Worm (Caenorhabditis elegans) whole organism, mixed stage, embryonic: ENCODE results near the gene C16B8.2.

Source experiments
- M03D4.4 ChIP-seq: sonication (generic microtip); optimal IDR thresholded peaks from 2 replicates; lab custom pipeline; 2017; ENCODE audit warnings: mild to moderate bottlenecking, missing genetic modification characterization, missing compliant biosample characterization
- bed-3 ChIP-seq: fragments of 200-800 bp; sonication (Bioruptor generic); optimal IDR thresholded peaks from 3 replicates; lab custom pipeline; 2018; ENCODE audit warnings: mild to moderate bottlenecking, missing genetic modification characterization, moderate library complexity, missing compliant biosample characterization
- blmp-1 ChIP-seq: fragments of 150-350 bp; optimal IDR thresholded peaks from 2 replicates; lab custom pipeline; 2014; ENCODE audit warnings: missing biosample characterization, missing genetic modification characterization
- ceh-43 ChIP-seq: fragments of 200-800 bp; sonication (Bioruptor generic); optimal IDR thresholded peaks from 2 replicates; lab custom pipeline; 2018; ENCODE audit warnings: mild to moderate bottlenecking, missing genetic modification characterization, moderate library complexity, missing compliant biosample characterization
- ces-1 ChIP-seq: fragments of 150-350 bp; optimal IDR thresholded peaks from 2 replicates; lab custom pipeline; 2014; ENCODE audit warnings: missing biosample characterization, missing genetic modification reagents, missing genetic modification characterization
- cnd-1 ChIP-seq: fragments of 200-800 bp; sonication (Bioruptor generic); optimal IDR thresholded peaks from 2 replicates; lab custom pipeline; 2018; ENCODE audit warnings: mild to moderate bottlenecking, missing genetic modification characterization, missing compliant biosample characterization
- elt-1 ChIP-seq: sonication (generic microtip); optimal IDR thresholded peaks from 2 replicates; lab custom pipeline; 2017; ENCODE audit warnings: missing genetic modification characterization, mild to moderate bottlenecking, missing compliant biosample characterization, antibody characterized with exemption, moderate library complexity, borderline replicate concordance; ENCODE audit not compliant: insufficient read depth
- elt-3 ChIP-seq: fragments of 150-350 bp; optimal IDR thresholded peaks from 2 replicates; lab custom pipeline; 2014; ENCODE audit warnings: missing biosample characterization, missing genetic modification characterization
- flh-1 ChIP-seq: fragments of 200-800 bp; sonication (Bioruptor generic); optimal IDR thresholded peaks from 2 replicates; lab custom pipeline; 2018; ENCODE audit warnings: mild to moderate bottlenecking, missing genetic modification characterization, moderate library complexity, missing compliant biosample characterization
- ham-2 ChIP-seq: fragments of 200-800 bp; sonication (Bioruptor generic); optimal IDR thresholded peaks from 2 replicates; lab custom pipeline; 2018; ENCODE audit warnings: mild to moderate bottlenecking, missing genetic modification characterization, missing compliant biosample characterization
- hlh-1 ChIP-seq: fragments of 150-350 bp; optimal IDR thresholded peaks from 2 replicates; lab custom pipeline; 2014; ENCODE audit warnings: missing biosample characterization, missing genetic modification reagents, missing genetic modification characterization
- lin-13 ChIP-seq: fragments of 150-350 bp; optimal IDR thresholded peaks from 2 replicates; lab custom pipeline; 2014; ENCODE audit warnings: missing biosample characterization, missing genetic modification characterization
- lin-32 ChIP-seq: fragments of 200-800 bp; sonication (Bioruptor generic); optimal IDR thresholded peaks from 2 replicates; lab custom pipeline; 2018; ENCODE audit warnings: mild to moderate bottlenecking, missing genetic modification characterization, missing compliant biosample characterization
- lsy-2 ChIP-seq: fragments of 150-350 bp; optimal IDR thresholded peaks from 2 replicates; lab custom pipeline; 2014; ENCODE audit warnings: missing biosample characterization, missing genetic modification characterization
- mab-5 ChIP-seq: fragments of 150-350 bp; optimal IDR thresholded peaks from 2 replicates; lab custom pipeline; 2014; ENCODE audit warnings: missing biosample characterization, missing genetic modification characterization
- mep-1 ChIP-seq: fragments of 150-350 bp; optimal IDR thresholded peaks from 2 replicates; lab custom pipeline; 2017; ENCODE audit warnings: missing biosample characterization, missing genetic modification reagents, missing genetic modification characterization, inconsistent platforms
- mls-2 ChIP-seq: sonication (generic microtip); optimal IDR thresholded peaks from 2 replicates; lab custom pipeline; 2016; ENCODE audit warnings: mild to moderate bottlenecking, missing genetic modification characterization, moderate library complexity, missing compliant biosample characterization
- nhr-12 ChIP-seq: fragments of 150-350 bp; optimal IDR thresholded peaks from 2 replicates; lab custom pipeline; 2014; ENCODE audit warnings: missing biosample characterization, missing genetic modification characterization
- nhr-2 ChIP-seq: fragments of 150-350 bp; optimal IDR thresholded peaks from 2 replicates; lab custom pipeline; 2014; ENCODE audit warnings: missing biosample characterization, missing genetic modification characterization
- nhr-237 ChIP-seq: fragments of 150-350 bp; optimal IDR thresholded peaks from 2 replicates; lab custom pipeline; 2014; ENCODE audit warnings: missing biosample characterization, missing genetic modification characterization
- nhr-28 ChIP-seq: fragments of 150-350 bp; optimal IDR thresholded peaks from 2 replicates; lab custom pipeline; 2014; ENCODE audit warnings: missing biosample characterization, missing genetic modification characterization
- nhr-76 ChIP-seq: sonication (generic microtip); optimal IDR thresholded peaks from 2 replicates; lab custom pipeline; 2017; ENCODE audit warnings: missing biosample characterization, missing genetic modification characterization
- pha-4 ChIP-seq: fragments of 150-350 bp; optimal IDR thresholded peaks from 2 replicates; lab custom pipeline; 2018; ENCODE audit warnings: missing biosample characterization, missing genetic modification reagents, missing genetic modification characterization
- snpc-4 ChIP-seq: fragments of 150-350 bp; optimal IDR thresholded peaks from 2 replicates; lab custom pipeline; 2014; ENCODE audit warnings: missing biosample characterization, missing genetic modification characterization
- sptf-1 ChIP-seq: sonication (generic microtip); optimal IDR thresholded peaks from 2 replicates; lab custom pipeline; 2017; ENCODE audit warnings: mild to moderate bottlenecking, missing genetic modification characterization, moderate library complexity, missing compliant biosample characterization
- tbx-8 ChIP-seq: fragments of 200-800 bp; sonication (Bioruptor generic); optimal IDR thresholded peaks from 2 replicates; lab custom pipeline; 2018; ENCODE audit warnings: mild to moderate bottlenecking, missing genetic modification characterization, moderate library complexity, missing compliant biosample characterization
- unc-120 ChIP-seq: sonication (generic microtip); optimal IDR thresholded peaks from 2 replicates; lab custom pipeline; 2017; ENCODE audit warnings: missing genetic modification characterization, missing compliant biosample characterization; ENCODE audit not compliant: poor library complexity, severe bottlenecking
- unc-39 ChIP-seq: fragments of 150-350 bp; optimal IDR thresholded peaks from 2 replicates; lab custom pipeline; 2014; ENCODE audit warnings: missing biosample characterization, missing genetic modification characterization
- unc-62 ChIP-seq: fragments of 150-350 bp; optimal IDR thresholded peaks from 2 replicates; lab custom pipeline; 2014; ENCODE audit warnings: missing biosample characterization, missing genetic modification reagents, missing genetic modification characterization
- zip-8 ChIP-seq: fragments of 150-350 bp; optimal IDR thresholded peaks from 2 replicates; lab custom pipeline; 2014; ENCODE audit warnings: missing biosample characterization, missing genetic modification characterization
- ztf-11 ChIP-seq: fragments of 150-350 bp; optimal IDR thresholded peaks from 2 replicates; lab custom pipeline; 2014; ENCODE audit warnings: missing biosample characterization, missing genetic modification characterization

Gene C16B8.2

DNA sequence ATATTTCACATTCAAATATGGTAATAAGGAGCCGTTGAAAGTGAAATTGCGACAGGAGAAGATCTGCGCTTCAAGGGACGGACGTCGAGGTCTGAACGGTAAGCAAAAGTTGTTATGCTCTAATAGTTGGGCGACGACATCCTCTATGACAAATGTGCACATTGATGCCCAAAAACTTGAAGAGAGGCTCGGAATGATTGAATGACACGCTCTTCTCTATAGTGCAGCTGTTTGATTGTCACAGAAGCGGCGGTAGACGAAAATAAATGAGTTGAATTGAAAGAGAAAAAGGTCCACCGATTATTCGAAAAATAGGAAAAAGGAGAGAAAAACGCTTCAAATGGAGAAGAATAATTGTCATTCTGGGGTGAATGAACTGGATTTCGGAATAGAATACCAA lies 7.0 kb downstream of the C16B8.2 start:
- TF ChIP-seq mep-1 (tag; lab: Kevin White, UChicago), result no peak
- TF ChIP-seq mab-5, result no peak
- TF ChIP-seq ham-2, result no peak
- no peak for TF ChIP-seq sptf-1 (tag; lab: Kevin White, UChicago)
- TF ChIP-seq cnd-1 (tag; lab: Kevin White, UChicago), result no peak
- no peak for TF ChIP-seq flh-1 (GFP tag; lab: Kevin White, UChicago)
- peak; percentile 42 for TF ChIP-seq unc-120 (tag; lab: Kevin White, UChicago)
- TF ChIP-seq hlh-1 (tag; lab: Kevin White, UChicago), result peak; percentile 88
- no peak for TF ChIP-seq unc-39 (tag; lab: Kevin White, UChicago)
- TF ChIP-seq ceh-43, result no peak
- no peak for TF ChIP-seq bed-3 (GFP tag; lab: Kevin White, UChicago)
- TF ChIP-seq nhr-2 (tag; lab: Kevin White, UChicago), result no peak
- peak; percentile 82 for TF ChIP-seq unc-62 (GFP tag; lab: Kevin White, UChicago)
- no peak for TF ChIP-seq nhr-12 (tag; lab: Kevin White, UChicago)
- TF ChIP-seq nhr-28 (tag; lab: Kevin White, UChicago), result no peak

DNA sequence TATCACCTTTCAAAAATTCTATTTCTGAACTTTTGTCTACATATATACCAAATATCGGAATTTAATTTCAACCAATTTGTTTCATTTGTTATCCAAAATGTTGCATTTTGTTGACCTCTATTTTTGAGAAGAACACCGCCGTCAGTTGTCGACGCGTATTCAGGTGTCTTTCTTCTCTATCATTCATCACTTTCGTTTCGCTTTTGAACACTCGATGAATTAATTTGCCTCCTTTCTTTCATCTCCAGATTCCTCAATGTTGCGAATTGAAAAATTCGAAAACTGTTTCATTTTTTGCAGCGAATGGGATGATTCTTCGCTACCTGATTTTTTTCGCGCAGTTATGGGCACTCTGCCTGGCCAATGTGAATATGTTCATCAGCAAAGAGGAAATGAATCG lies 8.0 kb downstream of the C16B8.2 start, which contains the start of gene lin-18:
Gene lin-18 (plus strand): TSS at position 301 of the 400 bp plus-strand sequence.
- TF ChIP-seq ztf-11 (no peak), M03D4.4 (tag; lab: Kevin White, UChicago) (no peak), mls-2 (tag; lab: Kevin White, UChicago) (no peak), unc-120 (tag; lab: Kevin White, UChicago) (no peak), flh-1 (GFP tag; lab: Kevin White, UChicago) (no peak), tbx-8 (GFP tag; lab: Kevin White, UChicago) (no peak), lin-13 (tag; lab: Kevin White, UChicago) (no peak), mab-5 (no peak)

DNA sequence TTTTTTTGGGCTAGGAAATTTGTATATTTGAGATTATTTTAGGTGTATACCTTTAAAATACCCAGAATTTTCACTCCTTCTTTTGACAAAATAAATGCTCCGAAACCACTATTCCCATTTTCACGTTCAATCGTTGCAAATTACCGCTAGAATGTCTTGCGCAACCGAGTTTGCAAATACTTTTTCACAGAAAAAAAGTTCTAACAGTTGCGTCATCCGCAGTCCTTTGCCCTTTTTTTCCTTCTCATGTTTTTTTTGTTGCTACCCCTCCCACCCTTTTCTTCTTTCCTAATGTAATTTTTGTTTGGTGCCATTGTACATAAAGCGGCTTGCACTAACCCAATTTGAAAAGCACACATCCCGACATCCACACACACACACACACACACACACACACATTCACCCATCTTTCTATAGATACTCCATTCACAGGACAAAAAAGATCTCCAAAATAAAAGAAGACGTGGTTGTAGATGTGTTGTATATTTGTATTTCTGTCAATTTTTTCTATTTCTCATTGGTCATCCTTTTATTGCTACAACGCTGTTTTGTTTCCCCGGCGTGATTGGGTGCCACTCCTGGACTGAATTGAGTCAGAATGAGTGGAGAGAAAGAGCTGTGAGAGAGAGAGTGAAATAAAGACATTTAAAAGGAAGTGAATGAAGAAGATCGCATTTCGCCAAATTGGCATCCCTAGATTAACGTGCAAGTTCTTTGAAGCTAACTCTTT lies 8.6 kb downstream of the C16B8.2 start:
- no peak for TF ChIP-seq nhr-76
- TF ChIP-seq pha-4 (tag; lab: Kevin White, UChicago), result no peak
- TF ChIP-seq lin-13 (tag; lab: Kevin White, UChicago), result no peak
- no peak for TF ChIP-seq hlh-1 (tag; lab: Kevin White, UChicago)
- no peak for TF ChIP-seq unc-39 (tag; lab: Kevin White, UChicago)
- TF ChIP-seq snpc-4 (tag; lab: Kevin White, UChicago), result no peak
- no peak for TF ChIP-seq lin-32
- TF ChIP-seq zip-8 (tag; lab: Kevin White, UChicago), result peak; percentile 97
- peak; percentile 96 for TF ChIP-seq ces-1 (GFP tag; lab: Kevin White, UChicago)
- TF ChIP-seq, all 35 proteins: peak for 2

DNA sequence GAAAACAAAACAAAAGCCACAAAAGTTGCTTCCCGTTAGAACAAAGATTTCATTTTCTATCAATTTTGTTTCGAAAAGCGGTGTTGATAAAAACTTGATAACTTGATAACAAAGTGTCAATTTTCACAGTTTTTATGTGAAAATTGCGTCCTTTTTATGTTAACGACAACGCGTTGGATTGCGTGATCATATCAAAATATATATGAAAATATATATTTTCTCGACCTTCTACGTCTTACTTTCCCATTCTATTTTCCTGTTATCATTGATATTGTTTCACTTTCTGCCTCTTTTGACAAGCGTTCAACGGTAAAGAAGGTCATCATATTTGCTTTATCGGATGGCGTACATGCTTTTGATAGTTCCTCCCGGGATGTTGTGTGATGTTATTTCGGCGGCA lies 13.5 kb downstream of the C16B8.2 start:
- TF ChIP-seq lin-32 (no peak), ces-1 (GFP tag; lab: Kevin White, UChicago) (no peak), nhr-237 (tag; lab: Kevin White, UChicago) (no peak), mls-2 (tag; lab: Kevin White, UChicago) (no peak), cnd-1 (tag; lab: Kevin White, UChicago) (no peak), lsy-2 (tag; lab: Kevin White, UChicago) (no peak), blmp-1 (tag; lab: Kevin White, UChicago) (no peak), nhr-12 (tag; lab: Kevin White, UChicago) (no peak), tbx-8 (GFP tag; lab: Kevin White, UChicago) (no peak), elt-1 (tag; lab: Kevin White, UChicago) (no peak), sptf-1 (tag; lab: Kevin White, UChicago) (no peak)
- TF ChIP-seq, all 35 proteins: peak for 0

DNA sequence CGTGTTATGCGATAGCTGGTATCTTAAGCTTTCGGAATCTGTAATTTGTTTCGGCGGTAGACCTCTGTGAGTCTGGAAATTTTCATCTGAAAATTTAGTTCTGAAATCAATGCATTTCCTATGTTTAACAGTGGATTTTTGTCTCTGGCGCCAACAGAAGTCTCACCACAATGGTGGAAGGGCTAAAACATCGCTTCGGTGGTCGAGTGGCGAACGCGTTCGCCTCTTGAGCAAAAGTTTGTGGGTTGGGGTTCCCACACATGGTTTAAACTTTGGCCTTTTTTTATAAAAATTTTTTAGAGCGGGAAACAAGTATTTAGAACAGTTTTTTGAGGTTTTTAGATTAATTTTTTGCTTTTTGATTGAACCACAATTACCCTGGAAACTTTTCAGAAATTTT lies 16.5 kb downstream of the C16B8.2 start:
- TF ChIP-seq nhr-76 (no peak), zip-8 (tag; lab: Kevin White, UChicago) (no peak), M03D4.4 (tag; lab: Kevin White, UChicago) (no peak), lin-32 (no peak), nhr-237 (tag; lab: Kevin White, UChicago) (no peak), ceh-43 (no peak), elt-3 (tag; lab: Kevin White, UChicago) (no peak), nhr-2 (tag; lab: Kevin White, UChicago) (no peak), snpc-4 (tag; lab: Kevin White, UChicago) (no peak), mab-5 (no peak), mls-2 (tag; lab: Kevin White, UChicago) (no peak), lin-13 (tag; lab: Kevin White, UChicago) (no peak), lsy-2 (tag; lab: Kevin White, UChicago) (no peak), cnd-1 (tag; lab: Kevin White, UChicago) (no peak), ham-2 (no peak)
- TF ChIP-seq, all 35 proteins: peak for 0
